Worm (Caenorhabditis elegans): ENCODE data around the gene col-99.

The col-99 gene

ce11 chrIV:147819-148218 lies at the start of gene col-99:
TSS of gene col-99 (minus strand) at chrIV:147919.
- no peak for TF ChIP-seq scrt-1 (GFP tag; IDR thresholded peaks at IDR 0.05)
- TF ChIP-seq B0310.2 (tag; optimal IDR thresholded peaks at IDR 0.05): no peak
- TF ChIP-seq tbx-37 (GFP tag; conservative IDR thresholded peaks at IDR 0.05): no peak
- no peak for TF ChIP-seq ceh-13 (GFP tag; optimal IDR thresholded peaks at IDR 0.05)
- no peak for TF ChIP-seq ama-1 (optimal IDR thresholded peaks at IDR 0.05)
- no peak for TF ChIP-seq ceh-36 (tag; optimal IDR thresholded peaks at IDR 0.05)
- no peak for TF ChIP-seq aly-1 (tag; optimal IDR thresholded peaks at IDR 0.05)
- no peak for TF ChIP-seq tbx-11 (GFP tag; IDR thresholded peaks at IDR 0.05)
- no peak for TF ChIP-seq pes-1 (GFP tag; IDR thresholded peaks at IDR 0.05)
- no peak for TF ChIP-seq hmbx-1 (tag; optimal IDR thresholded peaks at IDR 0.05)
- no peak for TF ChIP-seq sea-1 (GFP tag; conservative IDR thresholded peaks at IDR 0.05)
- no peak for TF ChIP-seq hmg-4 (GFP tag; optimal IDR thresholded peaks at IDR 0.05)

DNA sequence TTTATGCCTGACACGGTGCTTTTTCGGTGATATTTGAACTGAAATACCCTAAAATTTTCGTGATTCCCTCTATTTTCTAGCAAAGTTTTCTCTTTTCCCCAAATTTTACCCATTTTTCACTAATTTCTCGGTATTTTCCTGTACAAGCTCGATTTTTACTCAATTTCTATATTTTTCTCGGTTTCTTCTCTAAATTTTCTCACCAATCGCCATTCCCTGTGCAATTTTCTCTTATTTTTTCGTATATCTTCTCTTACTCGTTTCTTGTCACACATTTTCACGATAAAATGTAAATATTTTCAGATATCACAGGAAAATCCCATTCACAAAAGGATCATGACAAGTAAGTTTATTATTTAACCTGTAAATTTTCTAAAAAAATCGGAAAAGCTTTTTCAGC lies 46.7 kb upstream of the col-99 start, which contains the start of gene csn-3:
Gene csn-3, plus strand, starts transcription at position 301 of the 400 bp plus-strand sequence.
- TF ChIP-seq tbx-11 (GFP tag; IDR thresholded peaks at IDR 0.05): no peak
- no peak for TF ChIP-seq aly-1 (tag; optimal IDR thresholded peaks at IDR 0.05)
- no peak for TF ChIP-seq hmbx-1 (tag; optimal IDR thresholded peaks at IDR 0.05)
- no peak for TF ChIP-seq B0310.2 (tag; optimal IDR thresholded peaks at IDR 0.05)
- TF ChIP-seq tbx-37 (GFP tag; conservative IDR thresholded peaks at IDR 0.05): no peak
- no peak for TF ChIP-seq pes-1 (GFP tag; IDR thresholded peaks at IDR 0.05)
- TF ChIP-seq sea-1 (GFP tag; conservative IDR thresholded peaks at IDR 0.05): no peak

DNA sequence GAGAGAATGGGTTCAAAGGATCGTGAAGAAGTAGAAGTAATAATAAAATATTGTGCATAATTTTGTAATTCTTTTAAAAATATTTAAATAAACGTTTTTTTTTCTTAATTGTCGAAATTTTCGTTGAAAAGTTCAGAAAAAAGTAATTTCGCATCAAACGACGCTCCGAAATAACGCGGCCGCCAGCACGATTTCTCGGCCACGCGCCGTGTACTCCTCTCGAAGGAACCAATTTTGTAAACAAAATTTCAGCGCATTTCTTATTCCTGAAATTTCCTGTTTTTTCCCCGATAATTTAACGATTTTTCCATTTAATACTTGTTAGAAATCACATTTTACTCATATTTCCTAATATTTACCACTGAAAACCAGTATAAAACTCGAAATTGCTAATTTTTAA lies 44.3 kb upstream of the col-99 start, which contains the start of gene Y38C1AA.12:
Gene Y38C1AA.12, plus strand, starts transcription at position 211 of the 400 bp plus-strand sequence.
- TF ChIP-seq ets-7 (tag; optimal IDR thresholded peaks at IDR 0.05): peak; percentile 9
- no peak for TF ChIP-seq hmbx-1 (tag; optimal IDR thresholded peaks at IDR 0.05)
- TF ChIP-seq hmg-4 (GFP tag; optimal IDR thresholded peaks at IDR 0.05): peak; percentile 32
- no peak for TF ChIP-seq aly-1 (tag; optimal IDR thresholded peaks at IDR 0.05)
- TF ChIP-seq hnd-1 (tag; optimal IDR thresholded peaks at IDR 0.05): peak; percentile 43
- TF ChIP-seq tbx-37 (GFP tag; conservative IDR thresholded peaks at IDR 0.05): peak; percentile 86
- TF ChIP-seq F13C5.2 (tag; optimal IDR thresholded peaks at IDR 0.05): peak; percentile 55
- peak; percentile 30 for TF ChIP-seq B0310.2 (tag; optimal IDR thresholded peaks at IDR 0.05)
- peak; percentile 7 for TF ChIP-seq ceh-36 (tag; optimal IDR thresholded peaks at IDR 0.05)
- no peak for TF ChIP-seq ama-1 (optimal IDR thresholded peaks at IDR 0.05)
- TF ChIP-seq pes-1 (GFP tag; IDR thresholded peaks at IDR 0.05): peak; percentile 76
- TF ChIP-seq scrt-1 (GFP tag; IDR thresholded peaks at IDR 0.05): 0 out of 2 replicates have a peak, but pooled peaks have one; percentile 24
- TF ChIP-seq flt-1 (GFP tag; IDR thresholded peaks at IDR 0.05): no peak
- TF ChIP-seq tra-4 (tag; optimal IDR thresholded peaks at IDR 0.05): peak; percentile 21
- 0 out of 2 replicates have a peak, but pooled peaks have one; percentile 14 for TF ChIP-seq sea-1 (GFP tag; conservative IDR thresholded peaks at IDR 0.05)
- TF ChIP-seq ceh-13 (GFP tag; optimal IDR thresholded peaks at IDR 0.05): peak; percentile 26
- TF ChIP-seq tbx-11 (GFP tag; IDR thresholded peaks at IDR 0.05): no peak

DNA sequence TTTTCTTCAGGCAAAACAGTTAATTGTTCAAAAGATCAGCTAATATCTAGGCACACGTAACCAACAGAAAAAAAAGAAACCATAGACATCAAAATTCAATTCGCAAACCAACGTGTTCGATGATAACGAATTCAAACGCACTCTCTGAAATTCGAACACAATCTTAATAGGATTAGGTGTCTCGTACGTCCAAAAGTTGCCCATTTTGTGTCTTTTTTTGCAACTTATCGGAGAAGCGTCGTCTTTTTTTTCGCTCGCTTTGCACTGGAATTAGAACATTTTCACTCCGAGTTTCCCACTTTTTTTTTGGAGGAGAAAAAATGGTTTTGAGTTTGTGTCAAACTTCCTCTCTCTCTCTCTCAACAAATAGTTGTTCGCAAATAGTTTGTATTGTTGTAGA lies 41.4 kb upstream of the col-99 start:
- TF ChIP-seq hnd-1 (tag; optimal IDR thresholded peaks at IDR 0.05): no peak
- TF ChIP-seq aly-1 (tag; optimal IDR thresholded peaks at IDR 0.05): no peak
- no peak for TF ChIP-seq ceh-13 (GFP tag; optimal IDR thresholded peaks at IDR 0.05)
- no peak for TF ChIP-seq ama-1 (optimal IDR thresholded peaks at IDR 0.05)
- no peak for TF ChIP-seq sea-1 (GFP tag; conservative IDR thresholded peaks at IDR 0.05)
- TF ChIP-seq F13C5.2 (tag; optimal IDR thresholded peaks at IDR 0.05): no peak
- TF ChIP-seq flt-1 (GFP tag; IDR thresholded peaks at IDR 0.05): no peak
- no peak for TF ChIP-seq ets-7 (tag; optimal IDR thresholded peaks at IDR 0.05)

- TF ChIP-seq tbx-37 (GFP tag; conservative IDR thresholded peaks at IDR 0.05): no peak
- no peak for TF ChIP-seq ceh-36 (tag; optimal IDR thresholded peaks at IDR 0.05)
- no peak for TF ChIP-seq ets-7 (tag; optimal IDR thresholded peaks at IDR 0.05)
- no peak for TF ChIP-seq pes-1 (GFP tag; IDR thresholded peaks at IDR 0.05)
- TF ChIP-seq scrt-1 (GFP tag; IDR thresholded peaks at IDR 0.05): no peak
- no peak for TF ChIP-seq sea-1 (GFP tag; conservative IDR thresholded peaks at IDR 0.05)
- no peak for TF ChIP-seq flt-1 (GFP tag; IDR thresholded peaks at IDR 0.05)
- TF ChIP-seq tra-4 (tag; optimal IDR thresholded peaks at IDR 0.05): no peak
- no peak for TF ChIP-seq hmg-4 (GFP tag; optimal IDR thresholded peaks at IDR 0.05)
- no peak for TF ChIP-seq hmbx-1 (tag; optimal IDR thresholded peaks at IDR 0.05)
- no peak for TF ChIP-seq hnd-1 (tag; optimal IDR thresholded peaks at IDR 0.05)
- TF ChIP-seq ama-1 (optimal IDR thresholded peaks at IDR 0.05): no peak
- TF ChIP-seq aly-1 (tag; optimal IDR thresholded peaks at IDR 0.05): no peak
- no peak for TF ChIP-seq B0310.2 (tag; optimal IDR thresholded peaks at IDR 0.05)
These were observed 39.6 kb upstream of the col-99 start for ce11 chrIV:187336-187735.

- TF ChIP-seq hmbx-1 (tag; optimal IDR thresholded peaks at IDR 0.05) (no peak), B0310.2 (tag; optimal IDR thresholded peaks at IDR 0.05) (no peak), tra-4 (tag; optimal IDR thresholded peaks at IDR 0.05) (no peak), F13C5.2 (tag; optimal IDR thresholded peaks at IDR 0.05) (no peak)
These were observed 38.4 kb upstream of the col-99 start for ce11 chrIV:186110-186509.

- TF ChIP-seq tbx-37 (GFP tag; conservative IDR thresholded peaks at IDR 0.05): no peak
- no peak for TF ChIP-seq ceh-36 (tag; optimal IDR thresholded peaks at IDR 0.05)
- no peak for TF ChIP-seq tbx-11 (GFP tag; IDR thresholded peaks at IDR 0.05)
- TF ChIP-seq ceh-13 (GFP tag; optimal IDR thresholded peaks at IDR 0.05): no peak
- no peak for TF ChIP-seq hmg-4 (GFP tag; optimal IDR thresholded peaks at IDR 0.05)
- no peak for TF ChIP-seq scrt-1 (GFP tag; IDR thresholded peaks at IDR 0.05)
- TF ChIP-seq ama-1 (optimal IDR thresholded peaks at IDR 0.05): no peak
- no peak for TF ChIP-seq B0310.2 (tag; optimal IDR thresholded peaks at IDR 0.05)
- no peak for TF ChIP-seq sea-1 (GFP tag; conservative IDR thresholded peaks at IDR 0.05)
- TF ChIP-seq aly-1 (tag; optimal IDR thresholded peaks at IDR 0.05): no peak
- TF ChIP-seq tra-4 (tag; optimal IDR thresholded peaks at IDR 0.05): no peak
- TF ChIP-seq hmbx-1 (tag; optimal IDR thresholded peaks at IDR 0.05): no peak
- TF ChIP-seq hnd-1 (tag; optimal IDR thresholded peaks at IDR 0.05): no peak
These were observed 36.5 kb upstream of the col-99 start, which contains the start of gene pnc-1 for ce11 chrIV:184184-184583. TSS of gene pnc-1 (plus strand) at chrIV:184484.

- TF ChIP-seq F13C5.2 (tag; optimal IDR thresholded peaks at IDR 0.05) (no peak), hmbx-1 (tag; optimal IDR thresholded peaks at IDR 0.05) (no peak), ceh-36 (tag; optimal IDR thresholded peaks at IDR 0.05) (no peak), ets-7 (tag; optimal IDR thresholded peaks at IDR 0.05) (no peak), sea-1 (GFP tag; conservative IDR thresholded peaks at IDR 0.05) (no peak), ceh-13 (GFP tag; optimal IDR thresholded peaks at IDR 0.05) (no peak), tra-4 (tag; optimal IDR thresholded peaks at IDR 0.05) (no peak), hnd-1 (tag; optimal IDR thresholded peaks at IDR 0.05) (no peak), flt-1 (GFP tag; IDR thresholded peaks at IDR 0.05) (no peak), tbx-11 (GFP tag; IDR thresholded peaks at IDR 0.05) (no peak), ama-1 (optimal IDR thresholded peaks at IDR 0.05) (no peak), scrt-1 (GFP tag; IDR thresholded peaks at IDR 0.05) (no peak), pes-1 (GFP tag; IDR thresholded peaks at IDR 0.05) (no peak), hmg-4 (GFP tag; optimal IDR thresholded peaks at IDR 0.05) (no peak), tbx-37 (GFP tag; conservative IDR thresholded peaks at IDR 0.05) (no peak), B0310.2 (tag; optimal IDR thresholded peaks at IDR 0.05) (no peak), aly-1 (tag; optimal IDR thresholded peaks at IDR 0.05) (no peak)
These were observed 35.8 kb upstream of the col-99 start for ce11 chrIV:183519-183918.

Measured in whole organism, early embryonic.